Fruit fly (Drosophila melanogaster): Measurements from ENCODE around the gene Rpn13R.

Gene Rpn13R

dm6 chrX:5152888-5153287 lies 21.2 kb downstream of the Rpn13R start:
- no peak for TF ChIP-seq salr (GFP tag; optimal IDR thresholded peaks at IDR 0.05)
- no peak for TF ChIP-seq CG11294 (GFP tag; IDR thresholded peaks at IDR 0.05)
- TF ChIP-seq Met (GFP tag; optimal IDR thresholded peaks at IDR 0.05): no peak
- no peak for TF ChIP-seq acj6 (GFP tag; optimal IDR thresholded peaks at IDR 0.05)
- no peak for TF ChIP-seq fd85E (GFP tag; optimal IDR thresholded peaks at IDR 0.05)
- no peak for TF ChIP-seq topi (GFP tag; optimal IDR thresholded peaks at IDR 0.05)
- no peak for TF ChIP-seq CG31627 (GFP tag; optimal IDR thresholded peaks at IDR 0.05)
- TF ChIP-seq achi (GFP tag; optimal IDR thresholded peaks at IDR 0.05): no peak
- no peak for TF ChIP-seq Sox15 (GFP tag; optimal IDR thresholded peaks at IDR 0.05)

dm6 chrX:5164924-5165323 lies 33.2 kb downstream of the Rpn13R start:
- TF ChIP-seq CG4318 (GFP tag; optimal IDR thresholded peaks at IDR 0.05) (no peak), Sox102F (GFP tag; optimal IDR thresholded peaks at IDR 0.05) (no peak), CG6276 (GFP tag; optimal IDR thresholded peaks at IDR 0.05) (no peak), fd85E (GFP tag; optimal IDR thresholded peaks at IDR 0.05) (no peak), Lpt (GFP tag; optimal IDR thresholded peaks at IDR 0.05) (no peak), CG3032 (tag; optimal IDR thresholded peaks at IDR 0.05) (no peak), Eip75B (GFP tag; optimal IDR thresholded peaks at IDR 0.05) (no peak), CG10669 (GFP tag; optimal IDR thresholded peaks at IDR 0.05) (no peak), CG6792 (GFP tag; optimal IDR thresholded peaks at IDR 0.05) (no peak), Gug (GFP tag; IDR thresholded peaks at IDR 0.05) (no peak)

- no peak for TF ChIP-seq Eip78C (GFP tag)
- TF ChIP-seq dac (GFP tag; optimal IDR thresholded peaks at IDR 0.05): no peak
- no peak for TF ChIP-seq Ets21C (GFP tag; optimal IDR thresholded peaks at IDR 0.05)
- no peak for TF ChIP-seq CG11762 (GFP tag; optimal IDR thresholded peaks at IDR 0.05; ENCODE audit: insufficient read depth)
- peak; percentile 4 for TF ChIP-seq fkh (GFP tag; optimal IDR thresholded peaks at IDR 0.05)
- no peak for TF ChIP-seq CG9139 (GFP tag; optimal IDR thresholded peaks at IDR 0.05)
Observed at dm6 chrX:5168193-5168592, 36.5 kb downstream of the Rpn13R start.

- TF ChIP-seq CG4318 (GFP tag; optimal IDR thresholded peaks at IDR 0.05) (no peak), fkh (GFP tag; optimal IDR thresholded peaks at IDR 0.05) (no peak), Sox102F (GFP tag; optimal IDR thresholded peaks at IDR 0.05) (no peak), CG1621 (tag; optimal IDR thresholded peaks at IDR 0.05) (no peak), acj6 (GFP tag; optimal IDR thresholded peaks at IDR 0.05) (no peak), CG15336 (GFP tag; IDR thresholded peaks at IDR 0.05) (no peak), CG6808 (GFP tag; optimal IDR thresholded peaks at IDR 0.05) (no peak), CG6854 (GFP tag; optimal IDR thresholded peaks at IDR 0.05) (no peak), Met (GFP tag; optimal IDR thresholded peaks at IDR 0.05) (no peak), svp (GFP tag) (no peak), Hr39 (GFP tag; optimal IDR thresholded peaks at IDR 0.05) (no peak), CG11294 (GFP tag; IDR thresholded peaks at IDR 0.05) (no peak), Sox14 (GFP tag; optimal IDR thresholded peaks at IDR 0.05) (no peak), CG10631 (GFP tag; optimal IDR thresholded peaks at IDR 0.05) (no peak), CG6792 (GFP tag; optimal IDR thresholded peaks at IDR 0.05) (no peak), Hr38 (GFP tag; optimal IDR thresholded peaks at IDR 0.05) (no peak), CG6163 (GFP tag; IDR thresholded peaks at IDR 0.05) (no peak), CG31627 (GFP tag; optimal IDR thresholded peaks at IDR 0.05) (no peak), Sox15 (GFP tag; optimal IDR thresholded peaks at IDR 0.05) (no peak), esn (GFP tag; optimal IDR thresholded peaks at IDR 0.05) (no peak)
Observed at dm6 chrX:5182269-5182668, 50.6 kb downstream of the Rpn13R start, which contains the start of gene CG5062. CG5062 (minus strand) TSS chrX:5182369.
